Fruit fly (Drosophila melanogaster) whole organism, embryonic: ENCODE data around the gene ZIPIC.

Experiments
- Ada2b ChIP-seq: fragments of 200-800 bp; sonication (Bioruptor generic); IDR thresholded peaks from 2 replicates; pipeline ENCODE4 v1.3.6; 2022; ENCODE audit warnings: missing biosample characterization, missing genetic modification characterization
- Adf1 ChIP-seq: fragments of 200-800 bp; sonication (Bioruptor generic); IDR thresholded peaks from 2 replicates; pipeline ENCODE4 v1.3.6; 2022; ENCODE audit warnings: missing biosample characterization, missing genetic modification characterization
- C15 ChIP-seq: fragments of 200-800 bp; sonication (Bioruptor generic); IDR thresholded peaks from 3 replicates; pipeline ENCODE4 v1.3.6; 2022; ENCODE audit warnings: missing biosample characterization, missing genetic modification characterization
- CG11696 ChIP-seq: fragments of 200-800 bp; sonication (Bioruptor generic); IDR thresholded peaks from 2 replicates; pipeline ENCODE4 v1.3.6; 2022; ENCODE audit warnings: missing biosample characterization, missing genetic modification characterization
- CG13296 ChIP-seq: fragments of 200-800 bp; sonication (Bioruptor generic); optimal IDR thresholded peaks from 3 replicates; lab custom pipeline; 2018; ENCODE audit warnings: missing biosample characterization, mild to moderate bottlenecking, missing genetic modification characterization
- CG1647 ChIP-seq: fragments of 200-800 bp; sonication (Bioruptor generic); optimal IDR thresholded peaks from 3 replicates; lab custom pipeline; 2016; ENCODE audit warnings: missing biosample characterization, missing genetic modification characterization
- CG16813 ChIP-seq: fragments of 200-800 bp; sonication (Bioruptor generic); IDR thresholded peaks from 3 replicates; pipeline ENCODE4 v1.3.6; 2022; ENCODE audit warnings: missing biosample characterization, missing genetic modification characterization; ENCODE audit not compliant: partially characterized antibody
- CG17568 ChIP-seq: fragments of 200-800 bp; sonication (Bioruptor generic); optimal IDR thresholded peaks from 2 replicates; lab custom pipeline; 2018; ENCODE audit warnings: missing biosample characterization, mild to moderate bottlenecking, missing genetic modification characterization, moderate library complexity
- CG1832 ChIP-seq: fragments of 200-800 bp; sonication (Bioruptor generic); optimal IDR thresholded peaks from 2 replicates; lab custom pipeline; 2017; ENCODE audit warnings: missing biosample characterization, mild to moderate bottlenecking, missing genetic modification characterization, inconsistent platforms
- CG3281 ChIP-seq: fragments of 200-800 bp; sonication (Bioruptor generic); optimal IDR thresholded peaks from 3 replicates; lab custom pipeline; 2017; ENCODE audit warnings: missing biosample characterization, mild to moderate bottlenecking, missing genetic modification characterization
- CG34422 ChIP-seq: fragments of 200-800 bp; sonication (Bioruptor generic); IDR thresholded peaks from 3 replicates; pipeline ENCODE4 v1.3.6; 2022; ENCODE audit warnings: missing biosample characterization, missing genetic modification characterization
- CG3847 ChIP-seq: fragments of 200-800 bp; sonication (Bioruptor generic); IDR thresholded peaks from 2 replicates; pipeline ENCODE4 v1.3.6; 2022; ENCODE audit warnings: missing biosample characterization, missing genetic modification characterization
- CG4730 ChIP-seq: fragments of 200-800 bp; sonication (Bioruptor generic); IDR thresholded peaks from 2 replicates; pipeline ENCODE4 v1.3.6; 2022; ENCODE audit warnings: missing biosample characterization, missing genetic modification characterization
- CG5245 ChIP-seq: fragments of 200-800 bp; sonication (Bioruptor generic); optimal IDR thresholded peaks from 3 replicates; lab custom pipeline; 2016; ENCODE audit warnings: missing biosample characterization, missing genetic modification characterization
- CG5953 ChIP-seq: fragments of 200-800 bp; sonication (Bioruptor generic); IDR thresholded peaks from 2 replicates; pipeline ENCODE4 v1.3.6; 2022; ENCODE audit warnings: missing biosample characterization, missing genetic modification characterization
- CG6791 ChIP-seq: fragments of 200-800 bp; sonication (Bioruptor generic); IDR thresholded peaks from 3 replicates; pipeline ENCODE4 v1.3.6; 2022; ENCODE audit warnings: missing biosample characterization, missing genetic modification characterization; ENCODE audit not compliant: partially characterized antibody
- CG8089 ChIP-seq: fragments of 200-800 bp; sonication (Bioruptor generic); optimal IDR thresholded peaks from 3 replicates; lab custom pipeline; 2016; ENCODE audit warnings: missing biosample characterization, missing genetic modification characterization
- CG9609 ChIP-seq: fragments of 200-800 bp; sonication (Bioruptor generic); optimal IDR thresholded peaks from 3 replicates; lab custom pipeline; 2016; ENCODE audit warnings: missing biosample characterization, missing genetic modification characterization
- CG9876 ChIP-seq: fragments of 200-800 bp; sonication (Bioruptor generic); optimal IDR thresholded peaks from 2 replicates; lab custom pipeline; 2016; ENCODE audit warnings: missing biosample characterization, missing genetic modification characterization
- CrebB ChIP-seq: fragments of 200-800 bp; sonication (Bioruptor generic); optimal IDR thresholded peaks from 3 replicates; lab custom pipeline; 2018; ENCODE audit warnings: missing biosample characterization, mild to moderate bottlenecking, missing genetic modification characterization
- Deaf1 ChIP-seq: fragments of 200-800 bp; optimal IDR thresholded peaks from 3 replicates; lab custom pipeline; 2019; ENCODE audit warnings: missing biosample characterization, mild to moderate bottlenecking, missing genetic modification characterization, moderate library complexity
- Dp ChIP-seq: fragments of 200-800 bp; sonication (Bioruptor generic); optimal IDR thresholded peaks from 2 replicates; lab custom pipeline; 2018; ENCODE audit warnings: missing biosample characterization, mild to moderate bottlenecking, missing genetic modification characterization, moderate library complexity
- Dref ChIP-seq: fragments of 200-800 bp; sonication (Bioruptor generic); IDR thresholded peaks from 2 replicates; pipeline ENCODE4 v1.3.6; 2022; ENCODE audit warnings: missing biosample characterization, missing genetic modification characterization
- GATAe ChIP-seq: fragments of 200-800 bp; sonication (Bioruptor generic); conservative IDR thresholded peaks from 2 replicates; pipeline ENCODE4 v1.3.6; 2022; ENCODE audit warnings: missing biosample characterization, missing genetic modification characterization
- Hsf ChIP-seq: fragments of 200-800 bp; sonication (Bioruptor generic); optimal IDR thresholded peaks from 3 replicates; lab custom pipeline; 2016; ENCODE audit warnings: missing biosample characterization, missing genetic modification characterization
- Mad ChIP-seq: fragments of 200-800 bp; sonication (Bioruptor generic); optimal IDR thresholded peaks from 2 replicates; lab custom pipeline; 2016; ENCODE audit warnings: missing biosample characterization, missing genetic modification characterization
- Max ChIP-seq: fragments of 200-800 bp; sonication (Bioruptor generic); optimal IDR thresholded peaks from 2 replicates; lab custom pipeline; 2016; ENCODE audit warnings: missing biosample characterization, mild to moderate bottlenecking, missing genetic modification characterization
- Optix ChIP-seq: fragments of 200-800 bp; sonication (Bioruptor generic); IDR thresholded peaks from 3 replicates; pipeline ENCODE4 v1.3.6; 2022; ENCODE audit warnings: missing biosample characterization, missing genetic modification characterization
- TFAM ChIP-seq: fragments of 200-800 bp; sonication (Bioruptor generic); optimal IDR thresholded peaks from 2 replicates; lab custom pipeline; 2017; ENCODE audit warnings: missing biosample characterization, missing genetic modification characterization, inconsistent platforms
- abd-A ChIP-seq: fragments of 200-800 bp; sonication (Bioruptor generic); optimal IDR thresholded peaks from 3 replicates; lab custom pipeline; 2019; ENCODE audit warnings: missing biosample characterization, mild to moderate bottlenecking, missing genetic modification characterization, moderate library complexity
- ato ChIP-seq: fragments of 200-800 bp; sonication (Bioruptor generic); IDR thresholded peaks from 2 replicates; pipeline ENCODE4 v1.3.6; 2022; ENCODE audit warnings: missing biosample characterization, missing genetic modification characterization; ENCODE audit not compliant: partially characterized antibody
- bab2 ChIP-seq: fragments of 200-800 bp; sonication (Bioruptor generic); optimal IDR thresholded peaks from 2 replicates; lab custom pipeline; 2016; ENCODE audit warnings: missing biosample characterization, missing genetic modification characterization
- ci ChIP-seq: fragments of 200-800 bp; sonication (Bioruptor generic); IDR thresholded peaks from 3 replicates; pipeline ENCODE4 v1.3.6; 2022; ENCODE audit warnings: missing biosample characterization, missing genetic modification characterization
- corto ChIP-seq: fragments of 200-800 bp; sonication (Bioruptor generic); optimal IDR thresholded peaks from 2 replicates; lab custom pipeline; 2016; ENCODE audit warnings: missing biosample characterization, mild to moderate bottlenecking, missing genetic modification characterization, moderate library complexity
- crp ChIP-seq, 2 experiments: fragments of 200-800 bp; sonication (Bioruptor generic); optimal IDR thresholded peaks; 2 replicates in 1 of 2; 3 replicates in 1 of 2; lab custom pipeline; 2017; ENCODE audit warnings: missing biosample characterization in 2 of 2, missing genetic modification characterization in 2 of 2, mild to moderate bottlenecking in 1 of 2, moderate library complexity in 1 of 2
- gt ChIP-seq: fragments of 200-800 bp; sonication (Bioruptor generic); IDR thresholded peaks from 2 replicates; pipeline ENCODE4 v1.3.6; 2022; ENCODE audit warnings: missing biosample characterization, missing genetic modification characterization
- h ChIP-seq: fragments of >200 bp; optimal IDR thresholded peaks from 2 replicates; lab custom pipeline; 2017
- luna ChIP-seq: fragments of 200-800 bp; sonication (Bioruptor generic); optimal IDR thresholded peaks from 2 replicates; lab custom pipeline; 2016; ENCODE audit warnings: missing biosample characterization, missing genetic modification characterization
- maf-S ChIP-seq: fragments of 200-800 bp; sonication (Bioruptor generic); optimal IDR thresholded peaks from 2 replicates; lab custom pipeline; 2016; ENCODE audit warnings: missing biosample characterization, missing genetic modification characterization
- nau ChIP-seq: fragments of 200-800 bp; sonication (Bioruptor generic); optimal IDR thresholded peaks from 3 replicates; lab custom pipeline; 2017; ENCODE audit warnings: missing biosample characterization, mild to moderate bottlenecking, missing genetic modification characterization, missing genetic modification reagents
- prd ChIP-seq, 3 experiments: fragments of >200 bp in 2 of 3; fragments of 200-800 bp in 1 of 3; sonication (Bioruptor generic) in 1 of 3; optimal IDR thresholded peaks in 2 of 3; IDR thresholded peaks in 1 of 3; 2 replicates in 2 of 3; 3 replicates in 1 of 3; pipeline versions ENCODE4 v1.3.6 to Lab custom; 2017 to 2022; ENCODE audit warnings: missing biosample characterization in 1 of 3, missing genetic modification characterization in 1 of 3
- seq ChIP-seq: fragments of 200-800 bp; sonication (Bioruptor generic); IDR thresholded peaks from 2 replicates; pipeline ENCODE4 v1.3.6; 2022; ENCODE audit warnings: missing biosample characterization, missing genetic modification characterization
- slou ChIP-seq: fragments of 200-800 bp; sonication (Bioruptor generic); optimal IDR thresholded peaks from 3 replicates; lab custom pipeline; 2016; ENCODE audit warnings: missing biosample characterization, missing genetic modification characterization
- ssp ChIP-seq: fragments of 200-800 bp; sonication (Bioruptor generic); IDR thresholded peaks from 2 replicates; pipeline ENCODE4 v1.3.6; 2022; ENCODE audit warnings: missing biosample characterization, missing genetic modification characterization
- tap ChIP-seq: fragments of 200-800 bp; optimal IDR thresholded peaks from 3 replicates; lab custom pipeline; 2019; ENCODE audit warnings: missing biosample characterization, mild to moderate bottlenecking, missing genetic modification characterization, moderate library complexity
- unpg ChIP-seq: fragments of 200-800 bp; sonication (Bioruptor generic); optimal IDR thresholded peaks from 3 replicates; lab custom pipeline; 2018; ENCODE audit warnings: missing biosample characterization, mild to moderate bottlenecking, missing genetic modification characterization, moderate library complexity
- usp ChIP-seq: fragments of >200 bp; optimal IDR thresholded peaks from 2 replicates; lab custom pipeline; 2017; ENCODE audit warnings: missing biosample characterization, missing genetic modification characterization
- zfh1 ChIP-seq: fragments of 200-800 bp; sonication (Bioruptor generic); IDR thresholded peaks from 3 replicates; pipeline ENCODE4 v1.3.6; 2022; ENCODE audit warnings: missing biosample characterization, missing genetic modification characterization

Gene ZIPIC

DNA sequence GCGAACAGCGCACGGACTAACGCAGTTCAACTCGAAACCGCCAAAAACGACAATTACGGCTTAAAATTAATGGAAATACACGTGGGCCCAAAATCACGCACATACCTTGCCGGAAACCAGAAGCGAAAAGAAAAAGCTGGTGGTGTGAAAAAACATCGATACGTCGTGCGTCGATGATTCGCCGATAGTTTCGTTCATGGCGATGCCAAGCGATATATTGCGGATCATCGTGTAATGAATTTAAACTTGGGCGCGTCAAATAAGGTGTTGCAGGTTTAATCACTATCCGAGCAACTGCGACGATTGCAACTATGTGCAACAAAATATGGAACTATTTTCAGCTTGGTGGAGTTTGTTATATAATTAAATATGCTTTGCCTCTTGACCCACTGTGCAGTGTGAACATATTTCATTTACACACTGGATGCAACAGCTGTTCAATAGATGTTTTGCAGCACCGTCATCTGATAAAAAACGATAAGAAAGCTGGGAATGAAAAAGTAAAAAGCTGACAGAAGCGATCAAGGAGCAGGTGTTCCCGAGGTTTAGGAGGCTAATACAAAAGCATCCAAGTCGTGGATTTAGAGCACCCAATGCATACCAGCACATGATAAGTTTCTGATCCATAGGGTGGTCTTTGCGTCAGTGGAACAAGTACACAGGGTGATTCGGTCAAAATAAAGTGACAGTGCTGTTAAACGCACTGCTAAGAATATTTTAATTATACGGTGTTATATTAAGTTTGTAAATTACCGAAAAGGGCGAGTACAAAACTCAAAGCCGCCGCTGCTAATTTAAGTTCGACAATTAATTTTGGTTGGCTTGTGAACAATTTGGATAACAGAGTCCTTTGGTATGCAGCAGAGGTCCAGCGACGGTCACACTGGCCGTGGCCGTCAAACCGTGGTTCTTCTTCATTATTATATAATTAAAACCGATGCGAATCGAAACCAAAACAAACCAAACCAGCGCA is 9.6 kb upstream of the ZIPIC start, which contains the start of the genes RpL32 and CG7943 (continued):
- TF ChIP-seq ssp (GFP tag; lab: Robert Waterston, UW) (peak; percentile 91), Mad (GFP tag; lab: Kevin White, UChicago) (peak; percentile 89), ato (GFP tag; lab: Robert Waterston, UW) (peak; percentile 100), Adf1 (peak; percentile 78), CG11696 (GFP tag; lab: Robert Waterston, UW) (peak; percentile 83), abd-A (tag; lab: Kevin White, UChicago) (no peak), CG5953 (GFP tag; lab: Robert Waterston, UW) (peak; percentile 92), CG6791 (GFP tag; lab: Robert Waterston, UW) (peak; percentile 100), CG8089 (GFP tag; lab: Kevin White, UChicago) (peak; percentile 91), bab2 (GFP tag; lab: Kevin White, UChicago) (peak; percentile 98), prd (optimal IDR thresholded peaks at IDR 0.05; lab: Kevin White, UChicago) (no peak), prd (GFP tag; IDR thresholded peaks at IDR 0.05; lab: Robert Waterston, UW) (peak; percentile 97), luna (GFP tag; lab: Kevin White, UChicago) (peak; percentile 96), seq (GFP tag; lab: Robert Waterston, UW) (peak; percentile 95), CG3847 (peak; percentile 95), Ada2b (GFP tag; lab: Robert Waterston, UW) (peak; percentile 94), CG34422 (GFP tag; lab: Robert Waterston, UW) (peak; percentile 97), GATAe (peak; percentile 80), nau (GFP tag; lab: Kevin White, UChicago) (peak; percentile 93), CG9609 (GFP tag; lab: Kevin White, UChicago) (peak; percentile 91), usp (GFP tag; lab: Kevin White, UChicago) (no peak), CG17568 (GFP tag; lab: Kevin White, UChicago) (no peak), CG13296 (GFP tag; lab: Kevin White, UChicago) (peak; percentile 97), slou (peak; percentile 95), CG3281 (GFP tag; lab: Kevin White, UChicago) (peak; percentile 95), maf-S (GFP tag; lab: Kevin White, UChicago) (peak; percentile 92), C15 (GFP tag; lab: Robert Waterston, UW) (peak; percentile 94), zfh1 (GFP tag; lab: Robert Waterston, UW) (peak; percentile 96), CG1832 (GFP tag; lab: Kevin White, UChicago) (no peak), CG1647 (GFP tag; lab: Kevin White, UChicago) (peak; percentile 92), ci (GFP tag; lab: Robert Waterston, UW) (peak; percentile 97), tap (peak; percentile 89), corto (GFP tag; lab: Kevin White, UChicago) (no peak), CrebB (tag; lab: Kevin White, UChicago) (peak; percentile 87), Dref (GFP tag; lab: Robert Waterston, UW) (peak; percentile 89), Max (GFP tag; lab: Kevin White, UChicago) (peak; percentile 97), unpg (GFP tag; lab: Kevin White, UChicago) (peak; percentile 91), gt (peak; percentile 82), crp (GFP tag; optimal IDR thresholded peaks at IDR 0.05; lab: Kevin White, UChicago) (peak; percentile 35 to 91), CG16813 (GFP tag; lab: Robert Waterston, UW) (peak; percentile 100), Dp (GFP tag; lab: Kevin White, UChicago) (peak; percentile 78), CG5245 (peak; percentile 92), Optix (GFP tag; lab: Robert Waterston, UW) (peak; percentile 97), CG9876 (peak; percentile 97), Deaf1 (tag; lab: Kevin White, UChicago) (peak; percentile 71), CG4730 (GFP tag; lab: Robert Waterston, UW) (peak; percentile 86), h (lab: Kevin White, UChicago) (no peak), TFAM (GFP tag; lab: Kevin White, UChicago) (peak; percentile 85), Hsf (GFP tag; lab: Kevin White, UChicago) (peak; percentile 93)
